Fruit fly (Drosophila melanogaster) whole organism, embryonic: ENCODE measurements around the gene Fbw5.
A peak's percentile ranks its signal among the peaks of the same experiment; 100 is the strongest.

ENCODE experiments used
- Aef1 ChIP-seq: fragments of 200-800 bp; sonication (Bioruptor generic); IDR thresholded peaks from 3 replicates; pipeline ENCODE4 v1.3.6; 2022; ENCODE audit warnings: missing biosample characterization, missing genetic modification characterization
- Antp ChIP-seq: fragments of 200-800 bp; sonication (Bioruptor generic); optimal IDR thresholded peaks from 3 replicates; lab custom pipeline; 2016; ENCODE audit warnings: missing biosample characterization, missing genetic modification characterization
- Bgb ChIP-seq: fragments of 200-800 bp; sonication (Bioruptor generic); IDR thresholded peaks from 2 replicates; pipeline ENCODE4 v1.3.6; 2022; ENCODE audit warnings: missing biosample characterization, missing genetic modification characterization; ENCODE audit not compliant: partially characterized antibody
- CG10274 ChIP-seq: fragments of 200-800 bp; sonication (Bioruptor generic); optimal IDR thresholded peaks from 3 replicates; lab custom pipeline; 2017; ENCODE audit warnings: missing biosample characterization, mild to moderate bottlenecking, missing genetic modification characterization
- CG10654 ChIP-seq: fragments of 200-800 bp; sonication (Bioruptor generic); optimal IDR thresholded peaks from 2 replicates; lab custom pipeline; 2016; ENCODE audit warnings: missing biosample characterization, missing genetic modification characterization
- CG11093 ChIP-seq: fragments of 200-800 bp; sonication (Bioruptor generic); IDR thresholded peaks from 3 replicates; pipeline ENCODE4 v1.3.6; 2022; ENCODE audit warnings: missing biosample characterization, missing genetic modification characterization
- CG1233 ChIP-seq: fragments of 200-800 bp; sonication (Bioruptor generic); optimal IDR thresholded peaks from 4 replicates; lab custom pipeline; 2018; ENCODE audit warnings: missing biosample characterization, mild to moderate bottlenecking, missing genetic modification characterization
- CG15601 ChIP-seq: fragments of 200-800 bp; sonication (Bioruptor generic); optimal IDR thresholded peaks from 3 replicates; lab custom pipeline; 2019; ENCODE audit warnings: missing biosample characterization, mild to moderate bottlenecking, missing genetic modification characterization, moderate library complexity
- CG17359 ChIP-seq: fragments of 200-800 bp; sonication (Bioruptor generic); optimal IDR thresholded peaks from 3 replicates; lab custom pipeline; 2018; ENCODE audit warnings: missing biosample characterization, mild to moderate bottlenecking, missing genetic modification characterization, moderate library complexity
- CG18764 ChIP-seq: fragments of 200-800 bp; sonication (Bioruptor generic); optimal IDR thresholded peaks from 3 replicates; lab custom pipeline; 2016; ENCODE audit warnings: missing biosample characterization, missing genetic modification characterization
- CG30020 ChIP-seq: fragments of 200-800 bp; optimal IDR thresholded peaks from 2 replicates; lab custom pipeline; 2019; ENCODE audit warnings: missing biosample characterization, mild to moderate bottlenecking, missing genetic modification characterization, moderate library complexity
- CG4328 ChIP-seq: fragments of 200-800 bp; sonication (Bioruptor generic); optimal IDR thresholded peaks from 3 replicates; lab custom pipeline; 2017; ENCODE audit warnings: missing biosample characterization, missing genetic modification reagents, missing genetic modification characterization
- CG4360 ChIP-seq: fragments of 200-800 bp; sonication (Bioruptor generic); IDR thresholded peaks from 2 replicates; pipeline ENCODE4 v1.3.6; 2022; ENCODE audit warnings: missing biosample characterization, missing genetic modification characterization
- CG5180 ChIP-seq: fragments of 200-800 bp; sonication (Bioruptor generic); optimal IDR thresholded peaks from 3 replicates; lab custom pipeline; 2017; ENCODE audit warnings: missing biosample characterization, missing genetic modification characterization, mild to moderate bottlenecking, moderate library complexity, missing genetic modification reagents
- CG8478 ChIP-seq: fragments of >200 bp; optimal IDR thresholded peaks from 2 replicates; lab custom pipeline; 2018
- Eip74EF ChIP-seq, 2 experiments: fragments of 200-800 bp in 1 of 2; fragments of >200 bp in 1 of 2; sonication (Bioruptor generic) in 1 of 2; optimal IDR thresholded peaks; 2 replicates each; lab custom pipeline; 2017 to 2019; ENCODE audit warnings: missing biosample characterization in 2 of 2, missing genetic modification characterization in 2 of 2, mild to moderate bottlenecking in 1 of 2, moderate library complexity in 1 of 2
- GATAe ChIP-seq: fragments of 200-800 bp; sonication (Bioruptor generic); conservative IDR thresholded peaks from 2 replicates; pipeline ENCODE4 v1.3.6; 2022; ENCODE audit warnings: missing biosample characterization, missing genetic modification characterization
- Hey ChIP-seq: fragments of 200-800 bp; sonication (Bioruptor generic); optimal IDR thresholded peaks from 3 replicates; lab custom pipeline; 2018; ENCODE audit warnings: missing biosample characterization, mild to moderate bottlenecking, missing genetic modification characterization
- Hmr ChIP-seq: fragments of 200-800 bp; sonication (Bioruptor generic); optimal IDR thresholded peaks from 3 replicates; lab custom pipeline; 2017; ENCODE audit warnings: mild to moderate bottlenecking, missing biosample characterization, missing genetic modification reagents, missing genetic modification characterization
- Hmx ChIP-seq: fragments of 200-800 bp; sonication (Bioruptor generic); optimal IDR thresholded peaks from 2 replicates; lab custom pipeline; 2016; ENCODE audit warnings: missing biosample characterization, missing genetic modification characterization
- Hr51 ChIP-seq, 2 experiments: fragments of 200-800 bp; sonication (Bioruptor generic); optimal IDR thresholded peaks; 2 replicates in 1 of 2; 3 replicates in 1 of 2; lab custom pipeline; 2016 to 2018; ENCODE audit warnings: missing biosample characterization in 2 of 2, missing genetic modification characterization in 2 of 2, mild to moderate bottlenecking in 1 of 2, moderate library complexity in 1 of 2
- Med ChIP-seq: fragments of 200-800 bp; sonication (Bioruptor generic); peaks from one replicate; lab custom pipeline; 2016; ENCODE audit warnings: missing biosample characterization, missing genetic modification characterization, mild to moderate bottlenecking, inconsistent platforms, moderate library complexity
- NC2β ChIP-seq: fragments of 200-800 bp; sonication (Bioruptor generic); optimal IDR thresholded peaks from 2 replicates; lab custom pipeline; 2016; ENCODE audit warnings: missing biosample characterization, missing genetic modification characterization
- Neu2 ChIP-seq: fragments of 200-800 bp; sonication (Bioruptor generic); optimal IDR thresholded peaks from 3 replicates; lab custom pipeline; 2016; ENCODE audit warnings: missing biosample characterization, missing genetic modification characterization, borderline replicate concordance
- Opbp ChIP-seq: fragments of 200-800 bp; sonication (Bioruptor generic); IDR thresholded peaks from 3 replicates; pipeline ENCODE4 v1.3.6; 2022; ENCODE audit warnings: missing biosample characterization, missing genetic modification characterization; ENCODE audit not compliant: partially characterized antibody
- Rfx ChIP-seq: fragments of 200-800 bp; sonication (Bioruptor generic); IDR thresholded peaks from 2 replicates; pipeline ENCODE4 v1.3.6; 2022; ENCODE audit warnings: missing biosample characterization, missing genetic modification characterization
- Rx ChIP-seq: fragments of 200-800 bp; sonication (Bioruptor generic); IDR thresholded peaks from 2 replicates; pipeline ENCODE4 v1.3.6; 2022; ENCODE audit warnings: missing biosample characterization, missing genetic modification characterization
- Ssrp ChIP-seq: fragments of 200-800 bp; sonication (Bioruptor generic); optimal IDR thresholded peaks from 2 replicates; lab custom pipeline; 2018; ENCODE audit warnings: missing biosample characterization, mild to moderate bottlenecking, missing genetic modification characterization, moderate library complexity
- Trl ChIP-seq, 3 experiments: fragments of >200 bp in 2 of 3; fragments of 200-800 bp in 1 of 3; sonication (Bioruptor generic) in 1 of 3; optimal IDR thresholded peaks; 2 replicates in 1 of 3; 3 replicates in 2 of 3; lab custom pipeline; 2016 to 2017; ENCODE audit warnings: missing biosample characterization in 1 of 3, missing genetic modification characterization in 1 of 3
- chinmo ChIP-seq: fragments of 200-800 bp; sonication (Bioruptor generic); IDR thresholded peaks from 4 replicates; pipeline ENCODE4 v1.3.6; 2022; ENCODE audit warnings: missing biosample characterization, missing genetic modification characterization; ENCODE audit not compliant: partially characterized antibody
- ci ChIP-seq: fragments of 200-800 bp; sonication (Bioruptor generic); IDR thresholded peaks from 3 replicates; pipeline ENCODE4 v1.3.6; 2022; ENCODE audit warnings: missing biosample characterization, missing genetic modification characterization
- corto ChIP-seq: fragments of 200-800 bp; sonication (Bioruptor generic); optimal IDR thresholded peaks from 2 replicates; lab custom pipeline; 2016; ENCODE audit warnings: missing biosample characterization, mild to moderate bottlenecking, missing genetic modification characterization, moderate library complexity
- da ChIP-seq: fragments of 200-800 bp; sonication (Bioruptor generic); optimal IDR thresholded peaks from 2 replicates; lab custom pipeline; 2016; ENCODE audit warnings: missing biosample characterization, missing genetic modification characterization
- dm ChIP-seq: fragments of 200-800 bp; sonication (Bioruptor generic); optimal IDR thresholded peaks from 3 replicates; lab custom pipeline; 2016; ENCODE audit warnings: missing biosample characterization, missing genetic modification characterization
- esg ChIP-seq: fragments of 200-800 bp; sonication (Bioruptor generic); conservative IDR thresholded peaks from 2 replicates; pipeline ENCODE4 v1.3.6; 2022; ENCODE audit warnings: missing biosample characterization, missing genetic modification characterization
- ewg ChIP-seq: fragments of 200-800 bp; sonication (Bioruptor generic); optimal IDR thresholded peaks from 3 replicates; lab custom pipeline; 2017; ENCODE audit warnings: mild to moderate bottlenecking, missing biosample characterization, missing genetic modification reagents, missing genetic modification characterization
- exex ChIP-seq: fragments of 200-800 bp; sonication (Bioruptor generic); optimal IDR thresholded peaks from 4 replicates; lab custom pipeline; 2018; ENCODE audit warnings: missing biosample characterization, mild to moderate bottlenecking, missing genetic modification characterization, moderate library complexity
- eyg ChIP-seq: fragments of 200-800 bp; sonication (Bioruptor generic); optimal IDR thresholded peaks from 3 replicates; lab custom pipeline; 2016; ENCODE audit warnings: missing biosample characterization, missing genetic modification characterization
- gro ChIP-seq: fragments of 200-800 bp; sonication (Bioruptor generic); optimal IDR thresholded peaks from 2 replicates; lab custom pipeline; 2016; ENCODE audit warnings: missing biosample characterization, missing genetic modification characterization
- ind ChIP-seq: fragments of 200-800 bp; sonication (Bioruptor generic); optimal IDR thresholded peaks from 3 replicates; lab custom pipeline; 2016; ENCODE audit warnings: missing biosample characterization, missing genetic modification characterization
- lab ChIP-seq: fragments of 200-800 bp; sonication (Bioruptor generic); optimal IDR thresholded peaks from 3 replicates; lab custom pipeline; 2017; ENCODE audit warnings: missing biosample characterization, missing genetic modification characterization, mild to moderate bottlenecking, moderate library complexity, missing genetic modification reagents
- lola ChIP-seq, 3 experiments: fragments of >200 bp in 2 of 3; fragments of 200-800 bp in 1 of 3; sonication (Bioruptor generic) in 1 of 3; optimal IDR thresholded peaks; 2 replicates each; lab custom pipeline; 2017 to 2019; ENCODE audit warnings: missing biosample characterization in 3 of 3, missing genetic modification characterization in 3 of 3, mild to moderate bottlenecking in 1 of 3, moderate library complexity in 1 of 3
- nom ChIP-seq: fragments of 200-800 bp; sonication (Bioruptor generic); optimal IDR thresholded peaks from 2 replicates; lab custom pipeline; 2017; ENCODE audit warnings: missing biosample characterization, missing genetic modification characterization, mild to moderate bottlenecking, moderate library complexity, missing genetic modification reagents
- ssp ChIP-seq: fragments of 200-800 bp; sonication (Bioruptor generic); IDR thresholded peaks from 2 replicates; pipeline ENCODE4 v1.3.6; 2022; ENCODE audit warnings: missing biosample characterization, missing genetic modification characterization
- tgo ChIP-seq: fragments of 200-800 bp; sonication (Bioruptor generic); IDR thresholded peaks from 3 replicates; pipeline ENCODE4 v1.3.6; 2022; ENCODE audit warnings: missing biosample characterization, missing genetic modification characterization
- tll ChIP-seq, 2 experiments: fragments of 200-800 bp in 1 of 2; fragments of >200 bp in 1 of 2; sonication (Bioruptor generic) in 1 of 2; optimal IDR thresholded peaks; 2 replicates each; lab custom pipeline; 2017 to 2019; ENCODE audit warnings: missing biosample characterization in 2 of 2, missing genetic modification characterization in 2 of 2, mild to moderate bottlenecking in 1 of 2, moderate library complexity in 1 of 2
- tx ChIP-seq: fragments of 200-800 bp; sonication (Bioruptor generic); optimal IDR thresholded peaks from 2 replicates; lab custom pipeline; 2016; ENCODE audit warnings: missing biosample characterization, missing genetic modification characterization
- unpg ChIP-seq: fragments of 200-800 bp; sonication (Bioruptor generic); optimal IDR thresholded peaks from 3 replicates; lab custom pipeline; 2018; ENCODE audit warnings: missing biosample characterization, mild to moderate bottlenecking, missing genetic modification characterization, moderate library complexity
- yki ChIP-seq: fragments of >200 bp; optimal IDR thresholded peaks from 3 replicates; lab custom pipeline; 2018

Gene Fbw5

dm6 chr2L:6065823-6066222, at the start of gene Fbw5, which contains the start of gene CG9147 (continued):
- TF ChIP-seq CG5180 (GFP tag; lab: Kevin White, UChicago) (peak; percentile 90), CG4328 (GFP tag; lab: Kevin White, UChicago) (peak; percentile 83), CG30020 (peak; percentile 92), gro (GFP tag; lab: Kevin White, UChicago) (peak; percentile 100), CG1233 (peak; percentile 99), GATAe (GFP tag; lab: Robert Waterston, UW) (peak; percentile 97), ci (GFP tag; lab: Robert Waterston, UW) (peak; percentile 100), esg (GFP tag; lab: Robert Waterston, UW) (peak; percentile 100), Rx (peak; percentile 99), Hmr (peak; percentile 100), Ssrp (tag; lab: Kevin White, UChicago) (peak; percentile 100), Rfx (GFP tag; lab: Robert Waterston, UW) (peak; percentile 100), tgo (GFP tag; lab: Robert Waterston, UW) (peak; percentile 100), CG8478 (lab: Kevin White, UChicago) (no peak), unpg (peak; percentile 100), ind (GFP tag; lab: Kevin White, UChicago) (peak; percentile 99), Trl (optimal IDR thresholded peaks at IDR 0.05; lab: Kevin White, UChicago) (no peak), Trl (GFP tag; optimal IDR thresholded peaks at IDR 0.05; lab: Kevin White, UChicago) (peak; percentile 100), CG17359 (peak; percentile 99), tll (GFP tag; optimal IDR thresholded peaks at IDR 0.05; lab: Kevin White, UChicago) (peak in 1 of 2 experiments; percentile 85), Opbp (GFP tag; lab: Robert Waterston, UW) (peak; percentile 57; the same call in 2 of the 3 replicates), chinmo (GFP tag; lab: Robert Waterston, UW) (0 out of 4 replicates have a peak, but pooled peaks have one; percentile 11), da (GFP tag; lab: Kevin White, UChicago) (peak; percentile 99), exex (peak; percentile 94), corto (peak; percentile 99), lab (GFP tag; lab: Kevin White, UChicago) (peak; percentile 99), CG11093 (GFP tag; lab: Robert Waterston, UW) (peak; percentile 99), Eip74EF (GFP tag; optimal IDR thresholded peaks at IDR 0.05; lab: Kevin White, UChicago) (peak in 1 of 2 experiments; percentile 100), Hr51 (GFP tag; optimal IDR thresholded peaks at IDR 0.05; lab: Kevin White, UChicago) (peak; percentile 99 to 100), eyg (peak; percentile 99), lola (GFP tag; optimal IDR thresholded peaks at IDR 0.05; lab: Kevin White, UChicago) (peak in 1 of 3 experiments; percentile 100), CG10274 (GFP tag; lab: Kevin White, UChicago) (peak; percentile 95), nom (peak; percentile 97), NC2β (peak; percentile 99), yki (lab: Kevin White, UChicago) (no peak), Bgb (peak; percentile 58; the same call in 1 of the 2 replicates), dm (peak; percentile 99), Med (GFP tag; lab: Kevin White, UChicago) (peak; percentile 100), tx (peak; percentile 100), CG10654 (GFP tag; lab: Kevin White, UChicago) (peak; percentile 99), CG4360 (GFP tag; lab: Robert Waterston, UW) (peak; percentile 93), Neu2 (GFP tag; lab: Kevin White, UChicago) (peak; percentile 98), Hey (tag; lab: Kevin White, UChicago) (peak; percentile 97), Antp (GFP tag; lab: Kevin White, UChicago) (peak; percentile 99), ssp (GFP tag; lab: Robert Waterston, UW) (peak; percentile 96), Hmx (GFP tag; lab: Kevin White, UChicago) (peak; percentile 98), CG18764 (peak; percentile 98), Aef1 (GFP tag; lab: Robert Waterston, UW) (peak; percentile 99), CG15601 (tag; lab: Kevin White, UChicago) (peak; percentile 99), ewg (peak; percentile 99)
